Worm (Caenorhabditis elegans) whole organism, L1 larva: ENCODE measurements around the gene ugt-17.

ENCODE experiments used
- F16B12.6 ChIP-seq: fragments of 150-350 bp; optimal IDR thresholded peaks from 2 replicates; lab custom pipeline; 2014; ENCODE audit warnings: missing biosample characterization, missing genetic modification characterization
- blmp-1 ChIP-seq: fragments of 150-350 bp; optimal IDR thresholded peaks from 2 replicates; lab custom pipeline; 2014; ENCODE audit warnings: missing biosample characterization, missing genetic modification characterization
- dpl-1 ChIP-seq, 3 experiments: fragments of 150-350 bp in 2 of 3; sonication (generic microtip) in 1 of 3; optimal IDR thresholded peaks; 2 replicates each; lab custom pipeline; 2014 to 2017; ENCODE audit warnings: missing biosample characterization in 3 of 3, missing genetic modification characterization in 3 of 3, missing genetic modification reagents in 3 of 3
- efl-1 ChIP-seq, 4 experiments: fragments of 150-350 bp; optimal IDR thresholded peaks in 3 of 4; peaks in 1 of 4; 1 replicate in 1 of 4; 2 replicates in 3 of 4; lab custom pipeline; 2014; ENCODE audit warnings: missing biosample characterization in 2 of 4, missing genetic modification characterization in 2 of 4, missing genetic modification reagents in 2 of 4
- efl-3 ChIP-seq: fragments of 200-800 bp; sonication (Bioruptor generic); optimal IDR thresholded peaks from 2 replicates; lab custom pipeline; 2018; ENCODE audit warnings: mild to moderate bottlenecking, missing genetic modification characterization, missing compliant biosample characterization
- egl-27 ChIP-seq, 2 experiments: fragments of 150-350 bp in 1 of 2; sonication (generic microtip); optimal IDR thresholded peaks; 3 replicates each; lab custom pipeline; 2017 to 2018; ENCODE audit warnings: missing biosample characterization in 2 of 2, missing genetic modification characterization in 2 of 2, missing genetic modification reagents in 2 of 2
- fkh-8 ChIP-seq: sonication (generic microtip); optimal IDR thresholded peaks from 2 replicates; lab custom pipeline; 2016; ENCODE audit warnings: mild to moderate bottlenecking, missing genetic modification characterization, missing compliant biosample characterization
- fos-1 ChIP-seq: fragments of 150-350 bp; optimal IDR thresholded peaks from 2 replicates; lab custom pipeline; 2014; ENCODE audit warnings: missing biosample characterization, missing genetic modification characterization
- grh-1 ChIP-seq: fragments of 200-800 bp; sonication (Bioruptor generic); IDR thresholded peaks from 2 replicates; pipeline ENCODE4 v1.3.6; 2022; ENCODE audit warnings: missing genetic modification reagents, missing genetic modification characterization, missing compliant biosample characterization
- hlh-17 ChIP-seq: fragments of 200-800 bp; sonication (Bioruptor generic); optimal IDR thresholded peaks from 2 replicates; lab custom pipeline; 2018; ENCODE audit warnings: missing genetic modification characterization, mild to moderate bottlenecking, missing compliant biosample characterization, moderate library complexity, borderline replicate concordance
- hpl-2 ChIP-seq: fragments of 150-350 bp; optimal IDR thresholded peaks from 2 replicates; lab custom pipeline; 2014; ENCODE audit warnings: missing biosample characterization, missing genetic modification reagents, missing genetic modification characterization
- jun-1 ChIP-seq: fragments of 150-350 bp; optimal IDR thresholded peaks from 2 replicates; lab custom pipeline; 2014; ENCODE audit warnings: missing biosample characterization, missing genetic modification reagents, missing genetic modification characterization
- lin-14 ChIP-seq: fragments of 200-800 bp; sonication (Bioruptor generic); optimal IDR thresholded peaks from 2 replicates; lab custom pipeline; 2018; ENCODE audit warnings: mild to moderate bottlenecking, missing genetic modification characterization, moderate library complexity, missing compliant biosample characterization
- lin-15B ChIP-seq: fragments of 150-350 bp; sonication (generic microtip); optimal IDR thresholded peaks from 3 replicates; lab custom pipeline; 2014; ENCODE audit warnings: missing biosample characterization, missing genetic modification characterization
- lin-39 ChIP-seq: fragments of 150-350 bp; optimal IDR thresholded peaks from 2 replicates; lab custom pipeline; 2014; ENCODE audit warnings: missing biosample characterization, missing genetic modification reagents, missing genetic modification characterization
- lir-3 ChIP-seq: sonication (generic microtip); optimal IDR thresholded peaks from 2 replicates; lab custom pipeline; 2016; ENCODE audit warnings: mild to moderate bottlenecking, missing genetic modification characterization, moderate library complexity, missing compliant biosample characterization; ENCODE audit not compliant: poor library complexity
- lsy-2 ChIP-seq, 2 experiments: fragments of 150-350 bp; optimal IDR thresholded peaks; 2 replicates each; lab custom pipeline; 2014; ENCODE audit warnings: missing biosample characterization in 2 of 2, missing genetic modification characterization in 2 of 2
- mdl-1 ChIP-seq, 2 experiments: fragments of 150-350 bp; optimal IDR thresholded peaks; 2 replicates each; lab custom pipeline; 2014 to 2017; ENCODE audit warnings: missing biosample characterization in 2 of 2, missing genetic modification characterization in 2 of 2, inconsistent platforms in 1 of 2
- mep-1 ChIP-seq: fragments of 150-350 bp; optimal IDR thresholded peaks from 2 replicates; lab custom pipeline; 2014; ENCODE audit warnings: missing biosample characterization, missing genetic modification characterization
- nhr-19 ChIP-seq: fragments of 200-800 bp; sonication (Bioruptor generic); conservative IDR thresholded peaks from 2 replicates; pipeline ENCODE4 v1.3.6; 2022; ENCODE audit warnings: missing genetic modification characterization, missing compliant biosample characterization
- nhr-20 ChIP-seq: sonication (generic microtip); optimal IDR thresholded peaks from 2 replicates; lab custom pipeline; 2016; ENCODE audit warnings: mild to moderate bottlenecking, missing genetic modification characterization, missing compliant biosample characterization
- nhr-47 ChIP-seq: sonication (generic microtip); optimal IDR thresholded peaks from 2 replicates; lab custom pipeline; 2016; ENCODE audit warnings: mild to moderate bottlenecking, missing genetic modification characterization, moderate library complexity, missing compliant biosample characterization
- nhr-71 ChIP-seq: sonication (generic microtip); optimal IDR thresholded peaks from 2 replicates; lab custom pipeline; 2016; ENCODE audit warnings: mild to moderate bottlenecking, missing genetic modification characterization, moderate library complexity, missing compliant biosample characterization
- nhr-85 ChIP-seq: sonication (generic microtip); peaks from one replicate; lab custom pipeline; 2016; ENCODE audit warnings: missing genetic modification characterization, inconsistent platforms, missing compliant biosample characterization
- pag-3 ChIP-seq: sonication (generic microtip); optimal IDR thresholded peaks from 2 replicates; lab custom pipeline; 2017; ENCODE audit warnings: missing genetic modification characterization, mild to moderate bottlenecking, missing compliant biosample characterization, antibody characterized with exemption, borderline replicate concordance; ENCODE audit not compliant: insufficient read depth
- rnt-1 ChIP-seq: sonication (generic microtip); optimal IDR thresholded peaks from 2 replicates; lab custom pipeline; 2016; ENCODE audit warnings: mild to moderate bottlenecking, missing genetic modification characterization, moderate library complexity, missing compliant biosample characterization
- skn-1 ChIP-seq: fragments of 150-350 bp; optimal IDR thresholded peaks from 2 replicates; lab custom pipeline; 2014; ENCODE audit warnings: missing biosample characterization, missing genetic modification characterization
- snpc-4 ChIP-seq: fragments of 150-350 bp; optimal IDR thresholded peaks from 2 replicates; lab custom pipeline; 2014; ENCODE audit warnings: missing biosample characterization, missing genetic modification characterization
- snu-23 ChIP-seq: sonication (generic microtip); optimal IDR thresholded peaks from 2 replicates; lab custom pipeline; 2016; ENCODE audit warnings: missing genetic modification characterization, missing compliant biosample characterization
- sup-37 ChIP-seq: fragments of 200-800 bp; sonication (Bioruptor generic); optimal IDR thresholded peaks from 2 replicates; lab custom pipeline; 2018; ENCODE audit warnings: mild to moderate bottlenecking, missing genetic modification characterization, missing compliant biosample characterization
- swsn-7 ChIP-seq: sonication (generic microtip); optimal IDR thresholded peaks from 2 replicates; lab custom pipeline; 2016; ENCODE audit warnings: missing genetic modification characterization, missing compliant biosample characterization
- unc-62 ChIP-seq: fragments of 150-350 bp; optimal IDR thresholded peaks from 2 replicates; lab custom pipeline; 2014; ENCODE audit warnings: missing biosample characterization, missing genetic modification reagents, missing genetic modification characterization
- unc-86 ChIP-seq: sonication (generic microtip); optimal IDR thresholded peaks from 2 replicates; lab custom pipeline; 2016; ENCODE audit warnings: missing genetic modification characterization, missing compliant biosample characterization
- vab-15 ChIP-seq: sonication (generic microtip); optimal IDR thresholded peaks from 2 replicates; lab custom pipeline; 2017; ENCODE audit warnings: missing genotype, mild to moderate bottlenecking, missing genetic modification characterization, missing compliant biosample characterization
- xbp-1 ChIP-seq: sonication (generic microtip); optimal IDR thresholded peaks from 2 replicates; lab custom pipeline; 2016; ENCODE audit warnings: missing genetic modification characterization, missing compliant biosample characterization
- zip-4 ChIP-seq: fragments of 200-800 bp; sonication (Bioruptor generic); optimal IDR thresholded peaks from 2 replicates; lab custom pipeline; 2018; ENCODE audit warnings: mild to moderate bottlenecking, missing genetic modification characterization, moderate library complexity, missing compliant biosample characterization

Gene ugt-17

DNA sequence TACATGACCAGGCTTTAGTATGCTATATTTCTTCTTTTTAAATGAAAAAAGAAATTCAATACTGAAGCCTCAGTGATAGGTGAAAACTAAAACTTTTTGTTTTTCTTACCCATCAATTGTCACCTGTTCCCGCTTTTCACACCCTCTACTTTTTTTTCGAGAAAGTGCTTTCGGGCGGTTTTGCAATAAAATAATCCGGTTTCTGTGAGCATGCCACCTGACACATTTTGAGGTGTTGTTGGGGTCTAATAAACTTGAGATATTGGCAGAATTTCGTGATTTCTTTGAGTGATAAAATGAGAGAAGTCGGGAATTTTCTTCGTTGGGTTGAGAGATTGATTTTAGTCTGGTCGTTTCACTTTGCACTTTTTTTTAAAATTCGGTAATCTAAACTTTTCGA, 44.7 kb downstream of the ugt-17 start:
- TF ChIP-seq hlh-17 (GFP tag; lab: Kevin White, UChicago), result no peak
- TF ChIP-seq lir-3 (tag; lab: Kevin White, UChicago), result no peak
- no peak for TF ChIP-seq hpl-2 (GFP tag; lab: Kevin White, UChicago)
- no peak for TF ChIP-seq F16B12.6
- TF ChIP-seq vab-15, result no peak
- TF ChIP-seq grh-1 (GFP tag; lab: Robert Waterston, UW), result no peak
- TF ChIP-seq snu-23, result peak; percentile 7
- TF ChIP-seq rnt-1 (tag; lab: Kevin White, UChicago), result peak; percentile 57
- TF ChIP-seq lsy-2 (tag; optimal IDR thresholded peaks at IDR 0.05; lab: Kevin White, UChicago), result peak in 1 of 2 experiments; percentile 27
- TF ChIP-seq swsn-7 (tag; lab: Kevin White, UChicago), result no peak
- no peak for TF ChIP-seq blmp-1 (tag; lab: Kevin White, UChicago)
- TF ChIP-seq pag-3 (tag; lab: Kevin White, UChicago), result peak; percentile 49
- TF ChIP-seq nhr-71 (tag; lab: Kevin White, UChicago), result peak; percentile 36
- peak; percentile 41 for TF ChIP-seq lin-39 (tag; lab: Kevin White, UChicago)
- peak; percentile 51 for TF ChIP-seq lin-14 (GFP tag; lab: Kevin White, UChicago)
- TF ChIP-seq fkh-8 (tag; lab: Kevin White, UChicago), result no peak

- TF ChIP-seq mdl-1 (tag; optimal IDR thresholded peaks at IDR 0.05; lab: Kevin White, UChicago), result no peak
- TF ChIP-seq nhr-85 (tag; lab: Kevin White, UChicago), result no peak
- TF ChIP-seq blmp-1 (tag; lab: Kevin White, UChicago), result no peak
- TF ChIP-seq egl-27 (tag; optimal IDR thresholded peaks at IDR 0.05; lab: Kevin White, UChicago), result no peak
- no peak for TF ChIP-seq nhr-19 (GFP tag; lab: Robert Waterston, UW)
- TF ChIP-seq lin-15B, result no peak
- no peak for TF ChIP-seq unc-86 (tag; lab: Kevin White, UChicago)
- TF ChIP-seq xbp-1, result no peak
- no peak for TF ChIP-seq snu-23
- no peak for TF ChIP-seq sup-37 (GFP tag; lab: Kevin White, UChicago)
- TF ChIP-seq snpc-4 (tag; lab: Kevin White, UChicago), result no peak
- TF ChIP-seq unc-62 (GFP tag; lab: Kevin White, UChicago), result no peak
- TF ChIP-seq grh-1 (GFP tag; lab: Robert Waterston, UW), result no peak
- no peak for TF ChIP-seq nhr-47 (tag; lab: Kevin White, UChicago)
- no peak for TF ChIP-seq dpl-1 (GFP tag; optimal IDR thresholded peaks at IDR 0.05; lab: Kevin White, UChicago)
- TF ChIP-seq fos-1 (tag; lab: Kevin White, UChicago), result no peak
Measured at ce11 chrV:10058748-10059147, 46.0 kb downstream of the ugt-17 start.

DNA sequence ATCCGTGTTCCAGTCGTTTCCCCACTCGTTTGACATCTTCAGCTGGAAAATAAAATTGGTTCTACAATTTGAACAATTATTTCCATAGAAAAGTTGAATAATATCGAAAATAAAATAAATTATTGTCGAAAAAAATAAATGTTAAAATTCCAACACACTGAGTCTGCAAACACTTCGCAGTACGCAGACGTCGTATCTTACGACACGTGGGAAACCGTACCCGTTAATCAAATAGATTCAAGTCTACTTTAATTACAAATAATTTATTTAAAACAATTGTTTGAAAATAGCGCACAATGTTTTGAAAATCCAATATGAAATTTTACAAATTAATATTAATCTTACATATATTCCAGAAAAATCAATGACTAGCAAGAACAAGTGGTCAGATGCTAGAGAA, 49.9 kb downstream of the ugt-17 start, which contains the start of gene yif-1:
yif-1 (minus strand) TSS at position 42 of the 400 bp plus-strand sequence.
- TF ChIP-seq nhr-19 (GFP tag; lab: Robert Waterston, UW) (no peak), snu-23 (peak; percentile 24), jun-1 (no peak), lsy-2 (tag; optimal IDR thresholded peaks at IDR 0.05; lab: Kevin White, UChicago) (peak; percentile 58 to 93), mep-1 (tag; lab: Kevin White, UChicago) (peak; percentile 58), skn-1 (peak; percentile 11), efl-1 (optimal IDR thresholded peaks at IDR 0.05; lab: Kevin White, UChicago) (peak; percentile 23 to 34), efl-1 (GFP tag; optimal IDR thresholded peaks at IDR 0.05 in 1 of 2; lab: Kevin White, UChicago) (peak; percentile 31 to 90), dpl-1 (GFP tag; optimal IDR thresholded peaks at IDR 0.05; lab: Kevin White, UChicago) (peak in 2 of 3 experiments; percentile 30 to 54), lin-14 (GFP tag; lab: Kevin White, UChicago) (peak; percentile 15), zip-4 (GFP tag; lab: Kevin White, UChicago) (no peak), efl-3 (no peak), nhr-71 (tag; lab: Kevin White, UChicago) (peak; percentile 43), blmp-1 (tag; lab: Kevin White, UChicago) (peak; percentile 19), F16B12.6 (peak; percentile 82), nhr-20 (tag; lab: Kevin White, UChicago) (peak; percentile 15)
